Worm (Caenorhabditis elegans) whole organism, young adult: ENCODE measurements around the gene spig-9.
A peak's percentile ranks its signal among the peaks of the same experiment; 100 is the strongest.

Experiments
- B0261.1 ChIP-seq: sonication (generic microtip); optimal IDR thresholded peaks from 2 replicates; lab custom pipeline; 2016; ENCODE audit warnings: mild to moderate bottlenecking, missing genetic modification characterization, moderate library complexity, missing compliant biosample characterization
- B0336.3 ChIP-seq: fragments of 200-800 bp; sonication (Bioruptor generic); IDR thresholded peaks from 2 replicates; pipeline ENCODE4 v1.3.6; 2022; ENCODE audit warnings: missing genetic modification characterization, missing compliant biosample characterization
- F10E7.11 ChIP-seq: sonication (generic microtip); optimal IDR thresholded peaks from 2 replicates; lab custom pipeline; 2017; ENCODE audit warnings: mild to moderate bottlenecking, missing genetic modification characterization, moderate library complexity, missing compliant biosample characterization
- F23B12.7 ChIP-seq: sonication (generic microtip); optimal IDR thresholded peaks from 2 replicates; lab custom pipeline; 2017; ENCODE audit warnings: missing genetic modification characterization, mild to moderate bottlenecking, missing compliant biosample characterization, antibody characterized with exemption, moderate library complexity; ENCODE audit not compliant: insufficient read depth
- F39B2.1 ChIP-seq: fragments of 200-800 bp; sonication (Bioruptor generic); IDR thresholded peaks from 2 replicates; pipeline ENCODE4 v1.3.6; 2022; ENCODE audit warnings: missing genetic modification reagents, missing genetic modification characterization, missing compliant biosample characterization
- F52B5.7 ChIP-seq: sonication (generic microtip); optimal IDR thresholded peaks from 2 replicates; lab custom pipeline; 2016; ENCODE audit warnings: mild to moderate bottlenecking, missing genetic modification characterization, missing compliant biosample characterization
- F55B11.4 ChIP-seq: sonication (generic microtip); optimal IDR thresholded peaks from 2 replicates; lab custom pipeline; 2016; ENCODE audit warnings: missing compliant biosample characterization, missing genetic modification characterization, borderline replicate concordance; ENCODE audit not compliant: insufficient read depth
- F57C9.4 ChIP-seq: sonication (generic microtip); optimal IDR thresholded peaks from 2 replicates; lab custom pipeline; 2017; ENCODE audit warnings: mild to moderate bottlenecking, missing genetic modification characterization, missing compliant biosample characterization
- K11D2.4 ChIP-seq: fragments of 200-800 bp; sonication (Bioruptor generic); IDR thresholded peaks from 2 replicates; pipeline ENCODE4 v1.3.6; 2022; ENCODE audit warnings: missing genetic modification reagents, missing genetic modification characterization, missing compliant biosample characterization
- Y53G8AR.9 ChIP-seq: fragments of 200-800 bp; sonication (Bioruptor generic); conservative IDR thresholded peaks from 2 replicates; pipeline ENCODE4 v1.3.6; 2022; ENCODE audit warnings: missing genetic modification reagents, missing genetic modification characterization, missing compliant biosample characterization
- Y56A3A.18 ChIP-seq: fragments of 200-800 bp; sonication (Bioruptor generic); IDR thresholded peaks from 2 replicates; pipeline ENCODE4 v1.3.6; 2022; ENCODE audit warnings: missing genetic modification reagents, missing genetic modification characterization, missing compliant biosample characterization
- ZK185.1 ChIP-seq: sonication (generic microtip); optimal IDR thresholded peaks from 2 replicates; lab custom pipeline; 2016; ENCODE audit warnings: mild to moderate bottlenecking, missing genetic modification characterization, missing compliant biosample characterization; ENCODE audit not compliant: poor library complexity, severe bottlenecking
- akir-1 ChIP-seq: fragments of 200-800 bp; sonication (Bioruptor generic); optimal IDR thresholded peaks from 2 replicates; lab custom pipeline; 2018; ENCODE audit warnings: mild to moderate bottlenecking, missing genetic modification characterization, moderate library complexity, missing compliant biosample characterization
- ama-1 ChIP-seq, 3 experiments: fragments of 150-350 bp in 1 of 3; sonication (generic microtip) in 2 of 3; optimal IDR thresholded peaks; 2 replicates each; lab custom pipeline; 2014 to 2018; ENCODE audit warnings: missing biosample characterization in 2 of 3, missing genetic modification characterization in 2 of 3, missing genetic modification reagents in 2 of 3
- aptf-2 ChIP-seq: fragments of 200-800 bp; sonication (Bioruptor generic); conservative IDR thresholded peaks from 2 replicates; pipeline ENCODE4 v1.3.6; 2022; ENCODE audit warnings: missing genetic modification reagents, missing genetic modification characterization, missing compliant biosample characterization
- athp-1 ChIP-seq: sonication (generic microtip); optimal IDR thresholded peaks from 2 replicates; lab custom pipeline; 2017; ENCODE audit warnings: mild to moderate bottlenecking, missing genetic modification characterization, missing compliant biosample characterization
- attf-5 ChIP-seq: fragments of 200-800 bp; sonication (Bioruptor generic); optimal IDR thresholded peaks from 2 replicates; lab custom pipeline; 2018; ENCODE audit warnings: mild to moderate bottlenecking, missing genetic modification characterization, missing compliant biosample characterization
- bed-1 ChIP-seq: fragments of 200-800 bp; sonication (Bioruptor generic); IDR thresholded peaks from 2 replicates; pipeline ENCODE4 v1.3.6; 2022; ENCODE audit warnings: missing genetic modification reagents, missing genetic modification characterization, missing compliant biosample characterization
- cebp-1 ChIP-seq, 2 experiments: fragments of 200-800 bp in 1 of 2; sonication (Bioruptor generic) in 1 of 2; sonication (generic microtip) in 1 of 2; IDR thresholded peaks in 1 of 2; optimal IDR thresholded peaks in 1 of 2; 2 replicates each; pipeline versions ENCODE4 v1.3.6 to Lab custom; 2017 to 2022; ENCODE audit warnings: missing compliant biosample characterization in 2 of 2, missing genetic modification characterization in 2 of 2, mild to moderate bottlenecking in 1 of 2, missing genetic modification reagents in 1 of 2, moderate library complexity in 1 of 2
- cebp-2 ChIP-seq: fragments of 200-800 bp; sonication (Bioruptor generic); IDR thresholded peaks from 2 replicates; pipeline ENCODE4 v1.3.6; 2022; ENCODE audit warnings: missing genetic modification characterization, missing compliant biosample characterization
- ceh-100 ChIP-seq: fragments of 200-800 bp; sonication (Bioruptor generic); IDR thresholded peaks from 2 replicates; pipeline ENCODE4 v1.3.6; 2022; ENCODE audit warnings: missing genetic modification reagents, missing genetic modification characterization, missing compliant biosample characterization
- ceh-79 ChIP-seq: sonication (generic microtip); optimal IDR thresholded peaks from 2 replicates; lab custom pipeline; 2017; ENCODE audit warnings: mild to moderate bottlenecking, missing genetic modification characterization, missing compliant biosample characterization
- chd-7 ChIP-seq: sonication (generic microtip); optimal IDR thresholded peaks from 2 replicates; lab custom pipeline; 2016; ENCODE audit warnings: mild to moderate bottlenecking, missing genetic modification characterization, moderate library complexity, missing compliant biosample characterization
- die-1 ChIP-seq: sonication (generic microtip); optimal IDR thresholded peaks from 2 replicates; lab custom pipeline; 2016; ENCODE audit warnings: missing genotype, mild to moderate bottlenecking, missing genetic modification characterization, missing compliant biosample characterization
- dpff-1 ChIP-seq: sonication (generic microtip); optimal IDR thresholded peaks from 2 replicates; lab custom pipeline; 2017; ENCODE audit warnings: mild to moderate bottlenecking, missing genetic modification characterization, missing compliant biosample characterization
- egl-44 ChIP-seq: fragments of 200-800 bp; sonication (Bioruptor generic); IDR thresholded peaks from 2 replicates; pipeline ENCODE4 v1.3.6; 2022; ENCODE audit warnings: missing genetic modification reagents, missing genetic modification characterization, missing compliant biosample characterization
- ekl-4 ChIP-seq: fragments of 200-800 bp; sonication (Bioruptor generic); IDR thresholded peaks from 2 replicates; pipeline ENCODE4 v1.3.6; 2022; ENCODE audit warnings: missing genetic modification reagents, missing genetic modification characterization, missing compliant biosample characterization
- gei-17 ChIP-seq: fragments of 200-800 bp; sonication (Bioruptor generic); optimal IDR thresholded peaks from 2 replicates; lab custom pipeline; 2018; ENCODE audit warnings: mild to moderate bottlenecking, missing genetic modification characterization, missing compliant biosample characterization
- hlh-26 ChIP-seq: fragments of 200-800 bp; sonication (Bioruptor generic); conservative IDR thresholded peaks from 2 replicates; pipeline ENCODE4 v1.3.6; 2022; ENCODE audit warnings: missing genetic modification reagents, missing genetic modification characterization, missing compliant biosample characterization
- hmg-1.2 ChIP-seq: fragments of 200-800 bp; sonication (Bioruptor generic); IDR thresholded peaks from 2 replicates; pipeline ENCODE4 v1.3.6; 2022; ENCODE audit warnings: missing genetic modification reagents, missing genetic modification characterization, missing compliant biosample characterization
- hmg-20 ChIP-seq: fragments of 200-800 bp; sonication (Bioruptor generic); IDR thresholded peaks from 2 replicates; pipeline ENCODE4 v1.3.6; 2022; ENCODE audit warnings: missing genetic modification reagents, missing genetic modification characterization, missing compliant biosample characterization
- hrde-1 ChIP-seq: sonication (generic microtip); optimal IDR thresholded peaks from 2 replicates; lab custom pipeline; 2016; ENCODE audit warnings: missing genetic modification characterization, mild to moderate bottlenecking, missing compliant biosample characterization, moderate library complexity, missing genotype, missing genetic modification reagents, borderline replicate concordance
- hsf-1 ChIP-seq: fragments of 200-800 bp; sonication (Bioruptor generic); IDR thresholded peaks from 2 replicates; pipeline ENCODE4 v1.3.6; 2022; ENCODE audit warnings: missing genetic modification reagents, missing genetic modification characterization, missing compliant biosample characterization
- let-526 ChIP-seq: fragments of 200-800 bp; sonication (Bioruptor generic); IDR thresholded peaks from 2 replicates; pipeline ENCODE4 v1.3.6; 2022; ENCODE audit warnings: missing genetic modification reagents, missing genetic modification characterization, missing compliant biosample characterization
- lsl-1 ChIP-seq: fragments of 200-800 bp; sonication (Bioruptor generic); optimal IDR thresholded peaks from 2 replicates; lab custom pipeline; 2018; ENCODE audit warnings: mild to moderate bottlenecking, missing genetic modification characterization, moderate library complexity, missing compliant biosample characterization
- madf-8 ChIP-seq: fragments of 200-800 bp; sonication (Bioruptor generic); conservative IDR thresholded peaks from 2 replicates; pipeline ENCODE4 v1.3.6; 2022; ENCODE audit warnings: missing genetic modification reagents, missing genetic modification characterization, missing compliant biosample characterization
- nfya-1 ChIP-seq: sonication (generic microtip); optimal IDR thresholded peaks from 2 replicates; lab custom pipeline; 2017; ENCODE audit warnings: antibody characterized with exemption, missing compliant biosample characterization, missing genetic modification characterization, borderline replicate concordance; ENCODE audit not compliant: insufficient read depth
- nhr-90 ChIP-seq: sonication (generic microtip); optimal IDR thresholded peaks from 2 replicates; lab custom pipeline; 2016; ENCODE audit warnings: missing genotype, mild to moderate bottlenecking, missing genetic modification characterization, missing compliant biosample characterization
- pha-4 ChIP-seq: fragments of 150-350 bp; sonication (generic microtip); optimal IDR thresholded peaks from 2 replicates; lab custom pipeline; 2014; ENCODE audit warnings: missing biosample characterization, missing genetic modification reagents, missing genetic modification characterization
- rec-8 ChIP-seq, 2 experiments: sonication (generic microtip); optimal IDR thresholded peaks; 2 replicates each; lab custom pipeline; 2016; ENCODE audit warnings: mild to moderate bottlenecking in 2 of 2, missing genetic modification characterization in 2 of 2, missing genetic modification reagents in 2 of 2, missing genotype in 2 of 2, missing biosample characterization in 1 of 2, missing compliant biosample characterization in 1 of 2, moderate library complexity in 1 of 2
- snpc-4 ChIP-seq, 5 experiments: fragments of 150-350 bp in 1 of 5; sonication (generic microtip) in 4 of 5; optimal IDR thresholded peaks; 2 replicates each; lab custom pipeline; 2014 to 2018; ENCODE audit warnings: missing genetic modification characterization in 5 of 5, missing biosample characterization in 3 of 5, antibody characterized with exemption in 2 of 5, mild to moderate bottlenecking in 2 of 5, missing compliant biosample characterization in 2 of 5, missing genotype in 2 of 5, moderate library complexity in 2 of 5, missing genetic modification reagents in 1 of 5
- tbp1 ChIP-seq: fragments of 200-800 bp; sonication (Bioruptor generic); optimal IDR thresholded peaks from 2 replicates; lab custom pipeline; 2018; ENCODE audit warnings: mild to moderate bottlenecking, missing genetic modification characterization, missing compliant biosample characterization
- tlf-1 ChIP-seq: fragments of 200-800 bp; sonication (Bioruptor generic); optimal IDR thresholded peaks from 2 replicates; lab custom pipeline; 2018; ENCODE audit warnings: mild to moderate bottlenecking, missing genetic modification characterization, missing compliant biosample characterization
- zim-3 ChIP-seq: sonication (generic microtip); optimal IDR thresholded peaks from 2 replicates; lab custom pipeline; 2017; ENCODE audit warnings: mild to moderate bottlenecking, missing genetic modification characterization, moderate library complexity, missing compliant biosample characterization
- ztf-3 ChIP-seq: fragments of 200-800 bp; sonication (Bioruptor generic); optimal IDR thresholded peaks from 2 replicates; lab custom pipeline; 2018; ENCODE audit warnings: mild to moderate bottlenecking, missing genetic modification characterization, missing compliant biosample characterization

spig-9 gene

ce11 chrV:13566967-13567366 lies 44.7 kb downstream of the spig-9 start:
- no peak for TF ChIP-seq B0261.1 (tag; lab: Kevin White, UChicago)
- peak; percentile 59 for TF ChIP-seq F10E7.11 (tag; lab: Kevin White, UChicago)
- peak; percentile 79 for TF ChIP-seq F57C9.4 (tag; lab: Kevin White, UChicago)
- TF ChIP-seq tlf-1 (GFP tag; lab: Kevin White, UChicago) = peak; percentile 83
- peak; percentile 9; the same call in 1 of the 2 replicates for TF ChIP-seq egl-44 (GFP tag; lab: Robert Waterston, UW)
- peak; percentile 43; the same call in 1 of the 2 replicates for TF ChIP-seq cebp-2 (GFP tag; lab: Robert Waterston, UW)
- peak; percentile 55 for TF ChIP-seq die-1 (tag; lab: Kevin White, UChicago)
- TF ChIP-seq ztf-3 (GFP tag; lab: Kevin White, UChicago) = peak; percentile 71
- peak; percentile 90 for TF ChIP-seq Y53G8AR.9 (GFP tag; lab: Robert Waterston, UW)
- peak; percentile 19 for TF ChIP-seq athp-1 (tag; lab: Kevin White, UChicago)
- TF ChIP-seq ZK185.1 (tag; lab: Kevin White, UChicago) = peak; percentile 35
- no peak for TF ChIP-seq F39B2.1 (GFP tag; lab: Robert Waterston, UW)
- no peak for TF ChIP-seq akir-1 (GFP tag; lab: Kevin White, UChicago)
- peak; percentile 10 for TF ChIP-seq nhr-90 (tag; lab: Kevin White, UChicago)
- TF ChIP-seq tbp1 (GFP tag; lab: Kevin White, UChicago) = peak; percentile 5
- TF ChIP-seq F23B12.7 = no peak
- peak; percentile 0 for TF ChIP-seq hrde-1
- peak; percentile 75 for TF ChIP-seq ekl-4 (GFP tag; lab: Robert Waterston, UW)
- no peak for TF ChIP-seq lsl-1 (GFP tag; lab: Kevin White, UChicago)
- peak; percentile 67 for TF ChIP-seq dpff-1
- TF ChIP-seq ceh-79 = no peak
- peak; percentile 26; the same call in 1 of the 2 replicates for TF ChIP-seq hmg-1.2 (GFP tag; lab: Robert Waterston, UW)
- no peak for TF ChIP-seq bed-1 (GFP tag; lab: Robert Waterston, UW)
- peak; percentile 76 for TF ChIP-seq F52B5.7 (tag; lab: Kevin White, UChicago)
- no peak for TF ChIP-seq madf-8 (GFP tag; lab: Robert Waterston, UW)
- no peak for TF ChIP-seq zim-3 (tag; lab: Kevin White, UChicago)
- peak; percentile 86 for TF ChIP-seq Y56A3A.18 (GFP tag; lab: Robert Waterston, UW)
- TF ChIP-seq K11D2.4 (GFP tag; lab: Robert Waterston, UW) = peak; percentile 50; the same call in 1 of the 2 replicates
- no peak for TF ChIP-seq hlh-26
- peak; percentile 23 for TF ChIP-seq attf-5 (GFP tag; lab: Kevin White, UChicago)
- TF ChIP-seq aptf-2 (GFP tag; lab: Robert Waterston, UW) = no peak
- no peak for TF ChIP-seq rec-8 (tag; optimal IDR thresholded peaks at IDR 0.05; lab: Kevin White, UChicago)
- TF ChIP-seq F55B11.4 (tag; lab: Kevin White, UChicago) = no peak
- TF ChIP-seq let-526 (GFP tag; lab: Robert Waterston, UW) = 0 out of 2 replicates have a peak, but pooled peaks have one; percentile 11
- peak; percentile 46; the same call in 1 of the 2 replicates for TF ChIP-seq hsf-1
- peak; percentile 85 for TF ChIP-seq B0336.3 (GFP tag; lab: Robert Waterston, UW)
- peak; percentile 66 for TF ChIP-seq ama-1 (optimal IDR thresholded peaks at IDR 0.05; lab: Kevin White, UChicago)
- no peak for TF ChIP-seq ama-1 (GFP tag; optimal IDR thresholded peaks at IDR 0.05; lab: Kevin White, UChicago)
- no peak for TF ChIP-seq cebp-1 (GFP tag; IDR thresholded peaks at IDR 0.05; lab: Robert Waterston, UW)
- TF ChIP-seq cebp-1 (tag; optimal IDR thresholded peaks at IDR 0.05; lab: Kevin White, UChicago) = peak; percentile 47
- no peak for TF ChIP-seq gei-17 (GFP tag; lab: Kevin White, UChicago)
- peak; percentile 47; the same call in 1 of the 2 replicates for TF ChIP-seq hmg-20 (GFP tag; lab: Robert Waterston, UW)
- TF ChIP-seq ceh-100 (GFP tag; lab: Robert Waterston, UW) = no peak
- TF ChIP-seq nfya-1 (tag; lab: Kevin White, UChicago) = no peak
- no peak for TF ChIP-seq snpc-4 (GFP tag; optimal IDR thresholded peaks at IDR 0.05; lab: Kevin White, UChicago)
- TF ChIP-seq snpc-4 (tag; optimal IDR thresholded peaks at IDR 0.05; lab: Kevin White, UChicago) = peak in 2 of 4 experiments; percentile 35 to 48
- TF ChIP-seq chd-7 (tag; lab: Kevin White, UChicago) = peak; percentile 65
- TF ChIP-seq pha-4 (tag; lab: Kevin White, UChicago) = peak; percentile 50
